Fruit fly (Drosophila melanogaster): ENCODE data around the gene CG32756.

The CG32756 gene

dm6 chrX:5899241-5900145 lies 46.0 kb upstream of the CG32756 start (continued):
- no peak for TF ChIP-seq Sry-δ (GFP tag; optimal IDR thresholded peaks at IDR 0.05)
- TF ChIP-seq CG7839 (tag; optimal IDR thresholded peaks at IDR 0.05): no peak
- TF ChIP-seq ara (GFP tag; IDR thresholded peaks at IDR 0.05): no peak
- TF ChIP-seq caup (GFP tag; optimal IDR thresholded peaks at IDR 0.05; ENCODE audit: severe bottlenecking): peak; percentile 14
- TF ChIP-seq psq (GFP tag; optimal IDR thresholded peaks at IDR 0.05): peak; percentile 75
- TF ChIP-seq CG14667 (GFP tag; IDR thresholded peaks at IDR 0.05): no peak
- no peak for TF ChIP-seq Lhr (GFP tag; optimal IDR thresholded peaks at IDR 0.05)
- TF ChIP-seq fd64A (GFP tag; optimal IDR thresholded peaks at IDR 0.05): no peak
- no peak for TF ChIP-seq Dfd (GFP tag; optimal IDR thresholded peaks at IDR 0.05)
- TF ChIP-seq CG18011 (GFP tag; optimal IDR thresholded peaks at IDR 0.05): no peak
- TF ChIP-seq bsh (GFP tag; optimal IDR thresholded peaks at IDR 0.05): no peak
- TF ChIP-seq CG15011 (GFP tag; optimal IDR thresholded peaks at IDR 0.05): no peak
- peak; percentile 3 for TF ChIP-seq mirr (GFP tag; optimal IDR thresholded peaks at IDR 0.05)
- no peak for TF ChIP-seq cad (GFP tag; optimal IDR thresholded peaks at IDR 0.05)
- peak; percentile 35 for TF ChIP-seq fru (optimal IDR thresholded peaks at IDR 0.05)
- TF ChIP-seq Fer2 (tag; optimal IDR thresholded peaks at IDR 0.05): no peak
- no peak for TF ChIP-seq Dip3 (GFP tag; optimal IDR thresholded peaks at IDR 0.05)
- TF ChIP-seq CG6272 (GFP tag; IDR thresholded peaks at IDR 0.05): no peak
- no peak for TF ChIP-seq CG9876 (GFP tag; optimal IDR thresholded peaks at IDR 0.05)
- no peak for TF ChIP-seq CG7963 (GFP tag; IDR thresholded peaks at IDR 0.05; ENCODE audit: partially characterized antibody)
- TF ChIP-seq phol (tag; optimal IDR thresholded peaks at IDR 0.05): no peak
- TF ChIP-seq gsb-n (tag; optimal IDR thresholded peaks at IDR 0.05): no peak
- TF ChIP-seq CG12155 (GFP tag; optimal IDR thresholded peaks at IDR 0.05): peak; percentile 93
- no peak for TF ChIP-seq sens (GFP tag)
- no peak for TF ChIP-seq oc (tag; optimal IDR thresholded peaks at IDR 0.05)
- no peak for TF ChIP-seq CG12236 (GFP tag; optimal IDR thresholded peaks at IDR 0.05)
- TF ChIP-seq Doc2 (GFP tag; IDR thresholded peaks at IDR 0.05): no peak
- TF ChIP-seq pan (optimal IDR thresholded peaks at IDR 0.05): no peak
- no peak for TF ChIP-seq pan (GFP tag; optimal IDR thresholded peaks at IDR 0.05 in 1 of 2, IDR thresholded peaks at IDR 0.05 in 1 of 2)
- TF ChIP-seq CG11247 (GFP tag; IDR thresholded peaks at IDR 0.05): no peak
- no peak for TF ChIP-seq wek (GFP tag; optimal IDR thresholded peaks at IDR 0.05)
- TF ChIP-seq ac (GFP tag; optimal IDR thresholded peaks at IDR 0.05): no peak
- TF ChIP-seq CG15601 (tag; optimal IDR thresholded peaks at IDR 0.05): peak; percentile 6
- TF ChIP-seq her (GFP tag; optimal IDR thresholded peaks at IDR 0.05): no peak
- no peak for TF ChIP-seq CG43689 (GFP tag; IDR thresholded peaks at IDR 0.05)
- no peak for TF ChIP-seq ken (GFP tag; IDR thresholded peaks at IDR 0.05)
- TF ChIP-seq CG2116 (GFP tag; optimal IDR thresholded peaks at IDR 0.05): no peak
- no peak for TF ChIP-seq CG1024 (GFP tag; IDR thresholded peaks at IDR 0.05)
- no peak for TF ChIP-seq CG12391 (tag; optimal IDR thresholded peaks at IDR 0.05)
- peak; percentile 29 for TF ChIP-seq CG10274 (GFP tag; optimal IDR thresholded peaks at IDR 0.05)
- no peak for TF ChIP-seq gro (GFP tag; optimal IDR thresholded peaks at IDR 0.05)
- TF ChIP-seq Elba2 (GFP tag; optimal IDR thresholded peaks at IDR 0.05): no peak
- no peak for TF ChIP-seq CG4617 (GFP tag; optimal IDR thresholded peaks at IDR 0.05; ENCODE audit: borderline replicate concordance)
- peak; percentile 61 for TF ChIP-seq cg (GFP tag; optimal IDR thresholded peaks at IDR 0.05)
- TF ChIP-seq CG5180 (GFP tag; optimal IDR thresholded peaks at IDR 0.05): no peak
- no peak for TF ChIP-seq Hr39 (optimal IDR thresholded peaks at IDR 0.05)
- no peak for TF ChIP-seq ranshi (GFP tag; IDR thresholded peaks at IDR 0.05)
- no peak for TF ChIP-seq CG6683 (GFP tag; optimal IDR thresholded peaks at IDR 0.05)
- TF ChIP-seq sob (GFP tag; IDR thresholded peaks at IDR 0.05): no peak; the same call in 1 of the 2 replicates
- TF ChIP-seq CG31365 (tag; optimal IDR thresholded peaks at IDR 0.05): peak; percentile 20
